Worm (Caenorhabditis elegans) whole organism, young adult: ENCODE results near the gene C56G2.4.

Experiments
- B0261.1 ChIP-seq: sonication (generic microtip); optimal IDR thresholded peaks from 2 replicates; lab custom pipeline; 2016; ENCODE audit warnings: mild to moderate bottlenecking, missing genetic modification characterization, moderate library complexity, missing compliant biosample characterization
- Y53G8AR.9 ChIP-seq: fragments of 200-800 bp; sonication (Bioruptor generic); conservative IDR thresholded peaks from 2 replicates; pipeline ENCODE4 v1.3.6; 2022; ENCODE audit warnings: missing genetic modification reagents, missing genetic modification characterization, missing compliant biosample characterization
- Y56A3A.18 ChIP-seq: fragments of 200-800 bp; sonication (Bioruptor generic); IDR thresholded peaks from 2 replicates; pipeline ENCODE4 v1.3.6; 2022; ENCODE audit warnings: missing genetic modification reagents, missing genetic modification characterization, missing compliant biosample characterization
- Y95B8A.8 ChIP-seq: fragments of 200-800 bp; sonication (Bioruptor generic); IDR thresholded peaks from 2 replicates; pipeline ENCODE4 v1.3.6; 2022; ENCODE audit warnings: missing genetic modification reagents, missing genetic modification characterization, missing compliant biosample characterization
- ZK185.1 ChIP-seq: sonication (generic microtip); optimal IDR thresholded peaks from 2 replicates; lab custom pipeline; 2016; ENCODE audit warnings: mild to moderate bottlenecking, missing genetic modification characterization, missing compliant biosample characterization; ENCODE audit not compliant: poor library complexity, severe bottlenecking
- akir-1 ChIP-seq: fragments of 200-800 bp; sonication (Bioruptor generic); optimal IDR thresholded peaks from 2 replicates; lab custom pipeline; 2018; ENCODE audit warnings: mild to moderate bottlenecking, missing genetic modification characterization, moderate library complexity, missing compliant biosample characterization
- ama-1 ChIP-seq, 3 experiments: fragments of 150-350 bp in 1 of 3; sonication (generic microtip) in 2 of 3; optimal IDR thresholded peaks; 2 replicates each; lab custom pipeline; 2014 to 2018; ENCODE audit warnings: missing biosample characterization in 2 of 3, missing genetic modification characterization in 2 of 3, missing genetic modification reagents in 2 of 3
- aptf-2 ChIP-seq: fragments of 200-800 bp; sonication (Bioruptor generic); conservative IDR thresholded peaks from 2 replicates; pipeline ENCODE4 v1.3.6; 2022; ENCODE audit warnings: missing genetic modification reagents, missing genetic modification characterization, missing compliant biosample characterization
- aptf-3 ChIP-seq: fragments of 200-800 bp; sonication (Bioruptor generic); IDR thresholded peaks from 2 replicates; pipeline ENCODE4 v1.3.6; 2022; ENCODE audit warnings: missing genetic modification characterization, missing compliant biosample characterization
- athp-1 ChIP-seq: sonication (generic microtip); optimal IDR thresholded peaks from 2 replicates; lab custom pipeline; 2017; ENCODE audit warnings: mild to moderate bottlenecking, missing genetic modification characterization, missing compliant biosample characterization
- attf-5 ChIP-seq: fragments of 200-800 bp; sonication (Bioruptor generic); optimal IDR thresholded peaks from 2 replicates; lab custom pipeline; 2018; ENCODE audit warnings: mild to moderate bottlenecking, missing genetic modification characterization, missing compliant biosample characterization
- attf-6 ChIP-seq: fragments of 200-800 bp; sonication (Bioruptor generic); IDR thresholded peaks from 2 replicates; pipeline ENCODE4 v1.3.6; 2022; ENCODE audit warnings: missing genetic modification reagents, missing genetic modification characterization, missing compliant biosample characterization
- cebp-1 ChIP-seq, 2 experiments: fragments of 200-800 bp in 1 of 2; sonication (Bioruptor generic) in 1 of 2; sonication (generic microtip) in 1 of 2; IDR thresholded peaks in 1 of 2; optimal IDR thresholded peaks in 1 of 2; 2 replicates each; pipeline versions ENCODE4 v1.3.6 to Lab custom; 2017 to 2022; ENCODE audit warnings: missing compliant biosample characterization in 2 of 2, missing genetic modification characterization in 2 of 2, mild to moderate bottlenecking in 1 of 2, missing genetic modification reagents in 1 of 2, moderate library complexity in 1 of 2
- ceh-58 ChIP-seq: fragments of 200-800 bp; sonication (Bioruptor generic); IDR thresholded peaks from 2 replicates; pipeline ENCODE4 v1.3.6; 2022; ENCODE audit warnings: missing genetic modification characterization, missing compliant biosample characterization
- ceh-91 ChIP-seq: fragments of 200-800 bp; sonication (Bioruptor generic); IDR thresholded peaks from 2 replicates; pipeline ENCODE4 v1.3.6; 2022; ENCODE audit warnings: missing genetic modification reagents, missing genetic modification characterization, missing compliant biosample characterization
- efl-1 ChIP-seq: fragments of 150-350 bp; optimal IDR thresholded peaks from 2 replicates; lab custom pipeline; 2014; ENCODE audit warnings: missing biosample characterization, missing genetic modification reagents, missing genetic modification characterization
- egl-18 ChIP-seq: fragments of 200-800 bp; sonication (Bioruptor generic); IDR thresholded peaks from 2 replicates; pipeline ENCODE4 v1.3.6; 2022; ENCODE audit warnings: missing genetic modification reagents, missing genetic modification characterization, missing compliant biosample characterization
- egl-44 ChIP-seq: fragments of 200-800 bp; sonication (Bioruptor generic); IDR thresholded peaks from 2 replicates; pipeline ENCODE4 v1.3.6; 2022; ENCODE audit warnings: missing genetic modification reagents, missing genetic modification characterization, missing compliant biosample characterization
- ets-4 ChIP-seq: fragments of 200-800 bp; sonication (Bioruptor generic); optimal IDR thresholded peaks from 2 replicates; lab custom pipeline; 2018; ENCODE audit warnings: mild to moderate bottlenecking, missing genetic modification characterization, missing compliant biosample characterization
- hlh-26 ChIP-seq: fragments of 200-800 bp; sonication (Bioruptor generic); conservative IDR thresholded peaks from 2 replicates; pipeline ENCODE4 v1.3.6; 2022; ENCODE audit warnings: missing genetic modification reagents, missing genetic modification characterization, missing compliant biosample characterization
- hmg-1.2 ChIP-seq: fragments of 200-800 bp; sonication (Bioruptor generic); IDR thresholded peaks from 2 replicates; pipeline ENCODE4 v1.3.6; 2022; ENCODE audit warnings: missing genetic modification reagents, missing genetic modification characterization, missing compliant biosample characterization
- hmg-20 ChIP-seq: fragments of 200-800 bp; sonication (Bioruptor generic); IDR thresholded peaks from 2 replicates; pipeline ENCODE4 v1.3.6; 2022; ENCODE audit warnings: missing genetic modification reagents, missing genetic modification characterization, missing compliant biosample characterization
- hrde-1 ChIP-seq: sonication (generic microtip); optimal IDR thresholded peaks from 2 replicates; lab custom pipeline; 2016; ENCODE audit warnings: missing genetic modification characterization, mild to moderate bottlenecking, missing compliant biosample characterization, moderate library complexity, missing genotype, missing genetic modification reagents, borderline replicate concordance
- hsf-1 ChIP-seq: fragments of 200-800 bp; sonication (Bioruptor generic); IDR thresholded peaks from 2 replicates; pipeline ENCODE4 v1.3.6; 2022; ENCODE audit warnings: missing genetic modification reagents, missing genetic modification characterization, missing compliant biosample characterization
- let-526 ChIP-seq: fragments of 200-800 bp; sonication (Bioruptor generic); IDR thresholded peaks from 2 replicates; pipeline ENCODE4 v1.3.6; 2022; ENCODE audit warnings: missing genetic modification reagents, missing genetic modification characterization, missing compliant biosample characterization
- lin-54 ChIP-seq: fragments of 200-800 bp; sonication (Bioruptor generic); optimal IDR thresholded peaks from 2 replicates; lab custom pipeline; 2018; ENCODE audit warnings: mild to moderate bottlenecking, missing genetic modification characterization, missing compliant biosample characterization
- lsy-27 ChIP-seq: sonication (generic microtip); optimal IDR thresholded peaks from 2 replicates; lab custom pipeline; 2017; ENCODE audit warnings: missing genetic modification characterization, mild to moderate bottlenecking, missing compliant biosample characterization, antibody characterized with exemption, missing genotype, borderline replicate concordance; ENCODE audit not compliant: insufficient read depth
- madf-8 ChIP-seq: fragments of 200-800 bp; sonication (Bioruptor generic); conservative IDR thresholded peaks from 2 replicates; pipeline ENCODE4 v1.3.6; 2022; ENCODE audit warnings: missing genetic modification reagents, missing genetic modification characterization, missing compliant biosample characterization
- mcd-1 ChIP-seq: fragments of 200-800 bp; sonication (Bioruptor generic); IDR thresholded peaks from 2 replicates; pipeline ENCODE4 v1.3.6; 2022; ENCODE audit warnings: missing genetic modification reagents, missing genetic modification characterization, missing compliant biosample characterization
- mes-4 ChIP-seq: sonication (generic microtip); optimal IDR thresholded peaks from 2 replicates; lab custom pipeline; 2016; ENCODE audit warnings: missing genotype, missing genetic modification characterization, missing compliant biosample characterization
- nhr-120 ChIP-seq: fragments of 200-800 bp; sonication (Bioruptor generic); IDR thresholded peaks from 2 replicates; pipeline ENCODE4 v1.3.6; 2022; ENCODE audit warnings: missing genetic modification characterization, missing compliant biosample characterization
- nhr-179 ChIP-seq: sonication (generic microtip); optimal IDR thresholded peaks from 2 replicates; lab custom pipeline; 2016; ENCODE audit warnings: mild to moderate bottlenecking, missing genetic modification characterization, missing compliant biosample characterization
- nhr-90 ChIP-seq: sonication (generic microtip); optimal IDR thresholded peaks from 2 replicates; lab custom pipeline; 2016; ENCODE audit warnings: missing genotype, mild to moderate bottlenecking, missing genetic modification characterization, missing compliant biosample characterization
- pha-4 ChIP-seq: fragments of 150-350 bp; sonication (generic microtip); optimal IDR thresholded peaks from 2 replicates; lab custom pipeline; 2014; ENCODE audit warnings: missing biosample characterization, missing genetic modification reagents, missing genetic modification characterization
- rec-8 ChIP-seq, 2 experiments: sonication (generic microtip); optimal IDR thresholded peaks; 2 replicates each; lab custom pipeline; 2016; ENCODE audit warnings: mild to moderate bottlenecking in 2 of 2, missing genetic modification characterization in 2 of 2, missing genetic modification reagents in 2 of 2, missing genotype in 2 of 2, missing biosample characterization in 1 of 2, missing compliant biosample characterization in 1 of 2, moderate library complexity in 1 of 2
- rpc-1 ChIP-seq, 2 experiments: fragments of 150-350 bp in 1 of 2; sonication (generic microtip) in 1 of 2; optimal IDR thresholded peaks; 2 replicates each; lab custom pipeline; 2014 to 2018; ENCODE audit warnings: missing biosample characterization in 1 of 2, missing genetic modification characterization in 1 of 2, missing genetic modification reagents in 1 of 2, missing genotype in 1 of 2
- sptf-2 ChIP-seq: fragments of 200-800 bp; sonication (Bioruptor generic); optimal IDR thresholded peaks from 2 replicates; lab custom pipeline; 2018; ENCODE audit warnings: mild to moderate bottlenecking, missing genetic modification characterization, missing compliant biosample characterization
- tbp1 ChIP-seq: fragments of 200-800 bp; sonication (Bioruptor generic); optimal IDR thresholded peaks from 2 replicates; lab custom pipeline; 2018; ENCODE audit warnings: mild to moderate bottlenecking, missing genetic modification characterization, missing compliant biosample characterization
- tbx-9 ChIP-seq: sonication (generic microtip); optimal IDR thresholded peaks from 2 replicates; lab custom pipeline; 2016; ENCODE audit warnings: borderline replicate concordance, missing genetic modification characterization, inconsistent platforms, missing compliant biosample characterization
- tlf-1 ChIP-seq: fragments of 200-800 bp; sonication (Bioruptor generic); optimal IDR thresholded peaks from 2 replicates; lab custom pipeline; 2018; ENCODE audit warnings: mild to moderate bottlenecking, missing genetic modification characterization, missing compliant biosample characterization
- ztf-18 ChIP-seq: sonication (generic microtip); optimal IDR thresholded peaks from 2 replicates; lab custom pipeline; 2016; ENCODE audit warnings: missing genotype, mild to moderate bottlenecking, missing genetic modification characterization, missing compliant biosample characterization
- ztf-22 ChIP-seq: fragments of 200-800 bp; sonication (Bioruptor generic); optimal IDR thresholded peaks from 2 replicates; lab custom pipeline; 2018; ENCODE audit warnings: mild to moderate bottlenecking, missing genetic modification characterization, moderate library complexity, missing compliant biosample characterization
- ztf-25 ChIP-seq: fragments of 200-800 bp; sonication (Bioruptor generic); IDR thresholded peaks from 2 replicates; pipeline ENCODE4 v1.3.6; 2022; ENCODE audit warnings: missing genetic modification reagents, missing genetic modification characterization, missing compliant biosample characterization
- ztf-28 ChIP-seq: fragments of 200-800 bp; sonication (Bioruptor generic); IDR thresholded peaks from 2 replicates; pipeline ENCODE4 v1.3.6; 2022; ENCODE audit warnings: missing genetic modification reagents, missing genetic modification characterization, missing compliant biosample characterization
- ztf-3 ChIP-seq: fragments of 200-800 bp; sonication (Bioruptor generic); optimal IDR thresholded peaks from 2 replicates; lab custom pipeline; 2018; ENCODE audit warnings: mild to moderate bottlenecking, missing genetic modification characterization, missing compliant biosample characterization
- ztf-6 ChIP-seq: fragments of 200-800 bp; sonication (Bioruptor generic); IDR thresholded peaks from 2 replicates; pipeline ENCODE4 v1.3.6; 2022; ENCODE audit warnings: missing genetic modification reagents, missing genetic modification characterization, missing compliant biosample characterization

The C56G2.4 gene

ce11 chrIII:6374947-6375415, 43.4 kb downstream of the C56G2.4 start, which contains the start of the genes rps-13 and nfx-1 (continued):
- no peak for TF ChIP-seq aptf-2
- TF ChIP-seq attf-5 = peak; percentile 74
- TF ChIP-seq hsf-1 (GFP tag; lab: Robert Waterston, UW) = no peak
- TF ChIP-seq ama-1 (optimal IDR thresholded peaks at IDR 0.05; lab: Kevin White, UChicago) = no peak
- TF ChIP-seq ama-1 (GFP tag; optimal IDR thresholded peaks at IDR 0.05; lab: Kevin White, UChicago) = peak in 1 of 2 experiments; percentile 24
- TF ChIP-seq tbp1 (GFP tag; lab: Kevin White, UChicago) = peak; percentile 46
- no peak for TF ChIP-seq tbx-9 (tag; lab: Kevin White, UChicago)
- TF ChIP-seq athp-1 = no peak
- no peak for TF ChIP-seq nhr-90
- no peak for TF ChIP-seq ceh-58 (GFP tag; lab: Robert Waterston, UW)
- TF ChIP-seq pha-4 (tag; lab: Kevin White, UChicago) = no peak
- no peak for TF ChIP-seq B0261.1 (tag; lab: Kevin White, UChicago)
- no peak for TF ChIP-seq mes-4
- no peak for TF ChIP-seq ztf-6 (GFP tag; lab: Robert Waterston, UW)
- no peak for TF ChIP-seq ztf-28 (GFP tag; lab: Robert Waterston, UW)
- no peak for TF ChIP-seq rec-8 (tag; optimal IDR thresholded peaks at IDR 0.05; lab: Kevin White, UChicago)
- TF ChIP-seq lin-54 (GFP tag; lab: Kevin White, UChicago) = peak; percentile 41
- no peak for TF ChIP-seq akir-1 (GFP tag; lab: Kevin White, UChicago)
- no peak for TF ChIP-seq hlh-26 (GFP tag; lab: Robert Waterston, UW)
- TF ChIP-seq ceh-91 = no peak
- TF ChIP-seq egl-44 (GFP tag; lab: Robert Waterston, UW) = no peak
- no peak for TF ChIP-seq hrde-1 (tag; lab: Kevin White, UChicago)
- TF ChIP-seq lsy-27 (tag; lab: Kevin White, UChicago) = no peak
- TF ChIP-seq ztf-25 = no peak
- TF ChIP-seq sptf-2 = no peak
- no peak for TF ChIP-seq nhr-120 (GFP tag; lab: Robert Waterston, UW)
- peak; percentile 16 for TF ChIP-seq tlf-1 (GFP tag; lab: Kevin White, UChicago)
- TF ChIP-seq ets-4 (GFP tag; lab: Kevin White, UChicago) = no peak
- TF ChIP-seq let-526 = no peak
- TF ChIP-seq nhr-179 (tag; lab: Kevin White, UChicago) = no peak
- no peak for TF ChIP-seq Y56A3A.18 (GFP tag; lab: Robert Waterston, UW)
- no peak for TF ChIP-seq ztf-22 (GFP tag; lab: Kevin White, UChicago)
- TF ChIP-seq hmg-1.2 (GFP tag; lab: Robert Waterston, UW) = peak; percentile 42; the same call in 1 of the 2 replicates
- TF ChIP-seq mcd-1 (GFP tag; lab: Robert Waterston, UW) = peak; percentile 40; the same call in 1 of the 2 replicates
- TF ChIP-seq aptf-3 (GFP tag; lab: Robert Waterston, UW) = no peak
- TF ChIP-seq Y95B8A.8 (GFP tag; lab: Robert Waterston, UW) = peak; percentile 14; the same call in 1 of the 2 replicates
- TF ChIP-seq egl-18 (GFP tag; lab: Robert Waterston, UW) = no peak
- TF ChIP-seq efl-1 (GFP tag; lab: Kevin White, UChicago) = peak; percentile 44
- TF ChIP-seq ztf-18 (tag; lab: Kevin White, UChicago) = peak; percentile 24
- peak; percentile 35; the same call in 1 of the 2 replicates for TF ChIP-seq cebp-1 (GFP tag; IDR thresholded peaks at IDR 0.05; lab: Robert Waterston, UW)
- TF ChIP-seq cebp-1 (tag; optimal IDR thresholded peaks at IDR 0.05; lab: Kevin White, UChicago) = peak; percentile 89
- TF ChIP-seq rpc-1 (optimal IDR thresholded peaks at IDR 0.05; lab: Kevin White, UChicago) = no peak
- TF ChIP-seq rpc-1 (tag; optimal IDR thresholded peaks at IDR 0.05; lab: Kevin White, UChicago) = no peak
- no peak for TF ChIP-seq ztf-3 (GFP tag; lab: Kevin White, UChicago)
- TF ChIP-seq Y53G8AR.9 = no peak
- TF ChIP-seq attf-6 (GFP tag; lab: Robert Waterston, UW) = no peak
- peak; percentile 71 for TF ChIP-seq ZK185.1 (tag; lab: Kevin White, UChicago)
- no peak for TF ChIP-seq hmg-20
- TF ChIP-seq madf-8 (GFP tag; lab: Robert Waterston, UW) = no peak
